Worm (Caenorhabditis elegans) whole organism, late embryonic: ENCODE results near the gene C04E12.4.
A peak's percentile ranks its signal among the peaks of the same experiment; 100 is the strongest.

Source experiments
- F13H6.1 ChIP-seq: sonication (generic microtip); optimal IDR thresholded peaks from 2 replicates; lab custom pipeline; 2016; ENCODE audit warnings: missing genetic modification characterization, missing compliant biosample characterization
- K02D7.2 ChIP-seq: sonication (generic microtip); optimal IDR thresholded peaks from 2 replicates; lab custom pipeline; 2017; ENCODE audit warnings: mild to moderate bottlenecking, missing genetic modification characterization, missing compliant biosample characterization
- K09A11.1 ChIP-seq: sonication (generic microtip); optimal IDR thresholded peaks from 2 replicates; lab custom pipeline; 2017; ENCODE audit warnings: antibody characterized with exemption, mild to moderate bottlenecking, missing genetic modification characterization, missing compliant biosample characterization; ENCODE audit not compliant: insufficient read depth
- T23F11.4 ChIP-seq: fragments of 200-800 bp; sonication (Bioruptor generic); optimal IDR thresholded peaks from 2 replicates; lab custom pipeline; 2018; ENCODE audit warnings: mild to moderate bottlenecking, missing genetic modification characterization, missing compliant biosample characterization
- Y22D7AL.16 ChIP-seq: sonication (generic microtip); optimal IDR thresholded peaks from 2 replicates; lab custom pipeline; 2016; ENCODE audit warnings: missing genetic modification characterization, missing compliant biosample characterization
- ahr-1 ChIP-seq: sonication (generic microtip); optimal IDR thresholded peaks from 2 replicates; lab custom pipeline; 2016; ENCODE audit warnings: missing genetic modification characterization, missing compliant biosample characterization
- ceh-19 ChIP-seq: fragments of 200-800 bp; sonication (Bioruptor generic); optimal IDR thresholded peaks from 2 replicates; lab custom pipeline; 2018; ENCODE audit warnings: mild to moderate bottlenecking, missing genetic modification characterization, missing compliant biosample characterization
- ceh-2 ChIP-seq: sonication (generic microtip); optimal IDR thresholded peaks from 2 replicates; lab custom pipeline; 2016; ENCODE audit warnings: missing genotype, missing genetic modification characterization, missing compliant biosample characterization
- ceh-22 ChIP-seq: sonication (generic microtip); optimal IDR thresholded peaks from 2 replicates; lab custom pipeline; 2017; ENCODE audit warnings: missing biosample characterization, missing genetic modification characterization
- ceh-30 ChIP-seq: fragments of 150-350 bp; optimal IDR thresholded peaks from 2 replicates; lab custom pipeline; 2014; ENCODE audit warnings: missing biosample characterization, missing genetic modification characterization
- ceh-34 ChIP-seq: sonication (generic microtip); optimal IDR thresholded peaks from 2 replicates; lab custom pipeline; 2016; ENCODE audit warnings: mild to moderate bottlenecking, missing genetic modification characterization, missing compliant biosample characterization
- ceh-45 ChIP-seq: fragments of 200-800 bp; sonication (Bioruptor generic); IDR thresholded peaks from 2 replicates; pipeline ENCODE4 v1.3.6; 2022; ENCODE audit warnings: missing genetic modification reagents, missing genetic modification characterization, missing compliant biosample characterization
- ceh-9 ChIP-seq: sonication (generic microtip); optimal IDR thresholded peaks from 2 replicates; lab custom pipeline; 2016; ENCODE audit warnings: mild to moderate bottlenecking, missing genetic modification characterization, inconsistent platforms, missing compliant biosample characterization
- dmd-4 ChIP-seq: sonication (generic microtip); optimal IDR thresholded peaks from 2 replicates; lab custom pipeline; 2016; ENCODE audit warnings: borderline replicate concordance, missing genetic modification characterization, missing compliant biosample characterization
- elt-2 ChIP-seq: sonication (generic microtip); optimal IDR thresholded peaks from 2 replicates; lab custom pipeline; 2016; ENCODE audit warnings: missing genetic modification reagents, missing genetic modification characterization, missing compliant biosample characterization
- ets-4 ChIP-seq: sonication (generic microtip); optimal IDR thresholded peaks from 2 replicates; lab custom pipeline; 2016; ENCODE audit warnings: missing genetic modification characterization, missing compliant biosample characterization
- eyg-1 ChIP-seq: sonication (generic microtip); optimal IDR thresholded peaks from 2 replicates; lab custom pipeline; 2016; ENCODE audit warnings: missing genotype, missing genetic modification characterization, missing compliant biosample characterization
- fax-1 ChIP-seq: sonication (generic microtip); optimal IDR thresholded peaks from 2 replicates; lab custom pipeline; 2016; ENCODE audit warnings: missing genotype, missing genetic modification characterization, missing compliant biosample characterization
- nhr-232 ChIP-seq: sonication (generic microtip); optimal IDR thresholded peaks from 2 replicates; lab custom pipeline; 2016; ENCODE audit warnings: missing genetic modification characterization, missing compliant biosample characterization
- pat-9 ChIP-seq: fragments of 200-800 bp; sonication (Bioruptor generic); optimal IDR thresholded peaks from 2 replicates; lab custom pipeline; 2018; ENCODE audit warnings: mild to moderate bottlenecking, missing genetic modification characterization, moderate library complexity, missing compliant biosample characterization
- pax-1 ChIP-seq: fragments of 150-350 bp; optimal IDR thresholded peaks from 2 replicates; lab custom pipeline; 2014; ENCODE audit warnings: missing biosample characterization, missing genetic modification characterization
- pha-2 ChIP-seq: sonication (generic microtip); optimal IDR thresholded peaks from 2 replicates; lab custom pipeline; 2017; ENCODE audit warnings: mild to moderate bottlenecking, missing genetic modification characterization, missing compliant biosample characterization
- pros-1 ChIP-seq: fragments of 150-350 bp; optimal IDR thresholded peaks from 2 replicates; lab custom pipeline; 2014; ENCODE audit warnings: missing biosample characterization, missing genetic modification reagents, missing genetic modification characterization
- tbx-2 ChIP-seq: sonication (generic microtip); optimal IDR thresholded peaks from 2 replicates; lab custom pipeline; 2016; ENCODE audit warnings: missing genetic modification characterization, missing compliant biosample characterization
- unc-55 ChIP-seq: sonication (generic microtip); optimal IDR thresholded peaks from 2 replicates; lab custom pipeline; 2017; ENCODE audit warnings: missing biosample characterization, missing genetic modification reagents, missing genetic modification characterization
- zip-5 ChIP-seq: sonication (generic microtip); optimal IDR thresholded peaks from 2 replicates; lab custom pipeline; 2016; ENCODE audit warnings: missing genetic modification characterization, missing compliant biosample characterization
- ztf-16 ChIP-seq: sonication (generic microtip); optimal IDR thresholded peaks from 2 replicates; lab custom pipeline; 2017; ENCODE audit warnings: missing genetic modification characterization, missing compliant biosample characterization

C04E12.4 gene

ce11 chrV:3362475-3362874 lies at the start of gene C04E12.4:
Gene C04E12.4 (plus strand): TSS chrV:3362775.
- TF ChIP-seq unc-55 (GFP tag; lab: Kevin White, UChicago) (no peak), ceh-22 (tag; lab: Kevin White, UChicago) (no peak), ahr-1 (tag; lab: Kevin White, UChicago) (no peak), zip-5 (tag; lab: Kevin White, UChicago) (no peak)

ce11 chrV:3315308-3315707 lies 47.3 kb upstream of the C04E12.4 start, which contains the start of gene arrd-19:
Gene arrd-19 (minus strand): TSS chrV:3315516.
- TF ChIP-seq ets-4 (tag; lab: Kevin White, UChicago) = no peak
- peak; percentile 8 for TF ChIP-seq pax-1 (tag; lab: Kevin White, UChicago)

ce11 chrV:3316108-3316507 lies 46.5 kb upstream of the C04E12.4 start, which contains the start of gene F35F10.1:
Gene F35F10.1 (plus strand): TSS chrV:3316307.
- TF ChIP-seq zip-5 (tag; lab: Kevin White, UChicago) (no peak), ztf-16 (tag; lab: Kevin White, UChicago) (no peak), K09A11.1 (tag; lab: Kevin White, UChicago) (no peak), K02D7.2 (tag; lab: Kevin White, UChicago) (no peak), ceh-45 (GFP tag; lab: Robert Waterston, UW) (no peak), elt-2 (tag; lab: Kevin White, UChicago) (no peak), nhr-232 (tag; lab: Kevin White, UChicago) (no peak), fax-1 (tag; lab: Kevin White, UChicago) (no peak), ceh-30 (tag; lab: Kevin White, UChicago) (no peak), ceh-2 (tag; lab: Kevin White, UChicago) (no peak), Y22D7AL.16 (tag; lab: Kevin White, UChicago) (no peak), ceh-9 (tag; lab: Kevin White, UChicago) (no peak), ceh-19 (GFP tag; lab: Kevin White, UChicago) (no peak), eyg-1 (tag; lab: Kevin White, UChicago) (no peak)

ce11 chrV:3318975-3319374 lies 43.6 kb upstream of the C04E12.4 start, which contains the start of gene F35F10.13:
Gene F35F10.13 (minus strand): TSS chrV:3319075.
- TF ChIP-seq tbx-2 (tag; lab: Kevin White, UChicago) (no peak), eyg-1 (tag; lab: Kevin White, UChicago) (no peak), F13H6.1 (tag; lab: Kevin White, UChicago) (no peak), fax-1 (tag; lab: Kevin White, UChicago) (no peak)

- TF ChIP-seq fax-1 (tag; lab: Kevin White, UChicago) = no peak
- no peak for TF ChIP-seq ceh-30 (tag; lab: Kevin White, UChicago)
- no peak for TF ChIP-seq pat-9
- no peak for TF ChIP-seq ceh-22 (tag; lab: Kevin White, UChicago)
- TF ChIP-seq, all 69 proteins: peak for 0
Measured at ce11 chrV:3320005-3320404, 42.6 kb upstream of the C04E12.4 start, which contains the start of gene F35F10.14. Gene F35F10.14 (minus strand): TSS chrV:3320105.

- no peak for TF ChIP-seq T23F11.4 (GFP tag; lab: Kevin White, UChicago)
- no peak for TF ChIP-seq pros-1
- no peak for TF ChIP-seq ahr-1 (tag; lab: Kevin White, UChicago)
- no peak for TF ChIP-seq pha-2 (tag; lab: Kevin White, UChicago)
- no peak for TF ChIP-seq ceh-34 (tag; lab: Kevin White, UChicago)
Measured at ce11 chrV:3320432-3320831, 42.1 kb upstream of the C04E12.4 start, which contains the start of gene C17B7.14. Gene C17B7.14 (minus strand): TSS chrV:3320532.

- TF ChIP-seq dmd-4 (tag; lab: Kevin White, UChicago) (no peak), ceh-2 (tag; lab: Kevin White, UChicago) (no peak), eyg-1 (tag; lab: Kevin White, UChicago) (no peak)
- TF ChIP-seq, all 69 proteins: peak for 0
Measured at ce11 chrV:3324178-3324577, 38.4 kb upstream of the C04E12.4 start, which contains the start of gene C17B7.8. Gene C17B7.8 (minus strand): TSS chrV:3324278.
